Fruit fly (Drosophila melanogaster) whole organism, prepupa: ENCODE results near the gene Rab9Db.

ENCODE experiments used
- CG34406 ChIP-seq: fragments of 200-800 bp; sonication (Bioruptor generic); optimal IDR thresholded peaks from 3 replicates; lab custom pipeline; 2016; ENCODE audit warnings: missing biosample characterization, missing genetic modification characterization
- Hr39 ChIP-seq: fragments of 200-800 bp; sonication (Bioruptor generic); optimal IDR thresholded peaks from 2 replicates; lab custom pipeline; 2016; ENCODE audit warnings: missing biosample characterization, missing genetic modification characterization
- OdsH ChIP-seq: fragments of 200-800 bp; sonication (Bioruptor generic); optimal IDR thresholded peaks from 3 replicates; lab custom pipeline; 2016; ENCODE audit warnings: missing biosample characterization, missing genetic modification characterization
- svp ChIP-seq: fragments of 200-800 bp; sonication (Bioruptor generic); peaks from one replicate; lab custom pipeline; 2016; ENCODE audit warnings: missing biosample characterization, missing genetic modification characterization

- TF ChIP-seq Hr39 (GFP tag; lab: Kevin White, UChicago) (peak; percentile 70), OdsH (GFP tag; lab: Kevin White, UChicago) (no peak), svp (GFP tag; lab: Kevin White, UChicago) (peak; percentile 80), CG34406 (peak; percentile 34)
These were observed 35.6 kb downstream of the Rab9Db start for dm6 chrX:10587445-10587844.
